Fruit fly (Drosophila melanogaster) whole organism, embryonic: ENCODE measurements around the gene Sidpn.

Experiments used
- Atf6 ChIP-seq: fragments of 200-800 bp; sonication (Bioruptor generic); IDR thresholded peaks from 2 replicates; pipeline ENCODE4 v1.3.6; 2022; ENCODE audit warnings: missing biosample characterization, missing genetic modification characterization
- CG10565 ChIP-seq: fragments of 200-800 bp; sonication (Bioruptor generic); optimal IDR thresholded peaks from 3 replicates; lab custom pipeline; 2016; ENCODE audit warnings: missing biosample characterization, mild to moderate bottlenecking, missing genetic modification characterization
- CG1233 ChIP-seq: fragments of 200-800 bp; sonication (Bioruptor generic); optimal IDR thresholded peaks from 4 replicates; lab custom pipeline; 2018; ENCODE audit warnings: missing biosample characterization, mild to moderate bottlenecking, missing genetic modification characterization
- CG13287 ChIP-seq: fragments of 200-800 bp; sonication (Bioruptor generic); IDR thresholded peaks from 2 replicates; pipeline ENCODE4 v1.3.6; 2022; ENCODE audit warnings: missing biosample characterization, missing genetic modification characterization; ENCODE audit not compliant: partially characterized antibody
- CG13424 ChIP-seq: fragments of 200-800 bp; sonication (Bioruptor generic); optimal IDR thresholded peaks from 2 replicates; lab custom pipeline; 2019; ENCODE audit warnings: missing biosample characterization, mild to moderate bottlenecking, missing genetic modification characterization, moderate library complexity
- CG14965 ChIP-seq: fragments of 200-800 bp; sonication (Bioruptor generic); optimal IDR thresholded peaks from 2 replicates; lab custom pipeline; 2016; ENCODE audit warnings: missing biosample characterization, missing genetic modification characterization, borderline replicate concordance
- CG18011 ChIP-seq: fragments of 200-800 bp; sonication (Bioruptor generic); optimal IDR thresholded peaks from 2 replicates; lab custom pipeline; 2017; ENCODE audit warnings: missing biosample characterization, missing genetic modification characterization, mild to moderate bottlenecking, moderate library complexity, missing genotype
- CG1832 ChIP-seq: fragments of 200-800 bp; sonication (Bioruptor generic); optimal IDR thresholded peaks from 2 replicates; lab custom pipeline; 2017; ENCODE audit warnings: missing biosample characterization, mild to moderate bottlenecking, missing genetic modification characterization, inconsistent platforms
- CG30403 ChIP-seq: fragments of 200-800 bp; sonication (Bioruptor generic); optimal IDR thresholded peaks from 3 replicates; lab custom pipeline; 2016; ENCODE audit warnings: missing biosample characterization, missing genetic modification characterization
- CG3065 ChIP-seq: fragments of 200-800 bp; sonication (Bioruptor generic); optimal IDR thresholded peaks from 2 replicates; lab custom pipeline; 2016; ENCODE audit warnings: missing biosample characterization, missing genetic modification characterization
- CG3281 ChIP-seq: fragments of 200-800 bp; sonication (Bioruptor generic); optimal IDR thresholded peaks from 3 replicates; lab custom pipeline; 2017; ENCODE audit warnings: missing biosample characterization, mild to moderate bottlenecking, missing genetic modification characterization
- CG33213 ChIP-seq: fragments of 200-800 bp; sonication (Bioruptor generic); optimal IDR thresholded peaks from 3 replicates; lab custom pipeline; 2016; ENCODE audit warnings: missing biosample characterization, missing genetic modification characterization
- CG34224 ChIP-seq: fragments of 200-800 bp; sonication (Bioruptor generic); IDR thresholded peaks from 3 replicates; pipeline ENCODE4 v1.3.6; 2022; ENCODE audit warnings: missing biosample characterization, missing genetic modification characterization; ENCODE audit not compliant: partially characterized antibody
- CG4404 ChIP-seq: fragments of 200-800 bp; sonication (Bioruptor generic); IDR thresholded peaks from 2 replicates; pipeline ENCODE4 v1.3.6; 2022; ENCODE audit warnings: missing biosample characterization, missing genetic modification characterization
- CG4617 ChIP-seq: fragments of 200-800 bp; sonication (Bioruptor generic); optimal IDR thresholded peaks from 3 replicates; lab custom pipeline; 2016; ENCODE audit warnings: missing biosample characterization, missing genetic modification characterization, borderline replicate concordance
- CG4730 ChIP-seq: fragments of 200-800 bp; sonication (Bioruptor generic); IDR thresholded peaks from 2 replicates; pipeline ENCODE4 v1.3.6; 2022; ENCODE audit warnings: missing biosample characterization, missing genetic modification characterization
- CG4820 ChIP-seq: fragments of 200-800 bp; sonication (Bioruptor generic); optimal IDR thresholded peaks from 3 replicates; lab custom pipeline; 2016; ENCODE audit warnings: missing biosample characterization, missing genetic modification characterization
- CG6854 ChIP-seq: fragments of 200-800 bp; sonication (Bioruptor generic); optimal IDR thresholded peaks from 3 replicates; lab custom pipeline; 2017; ENCODE audit warnings: missing biosample characterization, mild to moderate bottlenecking, missing genetic modification characterization
- CG7987 ChIP-seq: fragments of 200-800 bp; sonication (Bioruptor generic); optimal IDR thresholded peaks from 2 replicates; lab custom pipeline; 2018; ENCODE audit warnings: missing biosample characterization, mild to moderate bottlenecking, missing genetic modification characterization, moderate library complexity
- CG8281 ChIP-seq: fragments of 200-800 bp; sonication (Bioruptor generic); optimal IDR thresholded peaks from 2 replicates; lab custom pipeline; 2018; ENCODE audit warnings: missing biosample characterization, mild to moderate bottlenecking, missing genetic modification characterization, moderate library complexity
- CG9609 ChIP-seq: fragments of 200-800 bp; sonication (Bioruptor generic); optimal IDR thresholded peaks from 3 replicates; lab custom pipeline; 2016; ENCODE audit warnings: missing biosample characterization, missing genetic modification characterization
- CHES-1-like ChIP-seq: fragments of 200-800 bp; sonication (Bioruptor generic); optimal IDR thresholded peaks from 2 replicates; lab custom pipeline; 2016; ENCODE audit warnings: missing biosample characterization, missing genetic modification characterization
- CkIIα-i1 ChIP-seq: fragments of 200-800 bp; sonication (Bioruptor generic); IDR thresholded peaks from 2 replicates; pipeline ENCODE4 v1.3.6; 2022; ENCODE audit warnings: missing biosample characterization, missing genetic modification characterization
- Doc2 ChIP-seq: fragments of 200-800 bp; sonication (Bioruptor generic); IDR thresholded peaks from 2 replicates; pipeline ENCODE4 v1.3.6; 2022; ENCODE audit warnings: missing biosample characterization, missing genetic modification characterization
- Fer1 ChIP-seq: fragments of 200-800 bp; sonication (Bioruptor generic); optimal IDR thresholded peaks from 2 replicates; lab custom pipeline; 2017; ENCODE audit warnings: missing biosample characterization, mild to moderate bottlenecking, missing genetic modification characterization
- Gsc ChIP-seq: fragments of 200-800 bp; sonication (Bioruptor generic); IDR thresholded peaks from 2 replicates; pipeline ENCODE4 v1.3.6; 2022; ENCODE audit warnings: missing biosample characterization, missing genetic modification characterization
- Jarid2 ChIP-seq: fragments of 200-800 bp; sonication (Bioruptor generic); optimal IDR thresholded peaks from 3 replicates; lab custom pipeline; 2017; ENCODE audit warnings: mild to moderate bottlenecking, missing biosample characterization, missing genetic modification reagents, missing genetic modification characterization
- NK7.1 ChIP-seq: fragments of 200-800 bp; sonication (Bioruptor generic); optimal IDR thresholded peaks from 3 replicates; lab custom pipeline; 2016; ENCODE audit warnings: missing biosample characterization, missing genetic modification characterization
- Nf-YB ChIP-seq: fragments of 200-800 bp; sonication (Bioruptor generic); optimal IDR thresholded peaks from 3 replicates; lab custom pipeline; 2019; ENCODE audit warnings: missing biosample characterization, mild to moderate bottlenecking, missing genetic modification characterization, moderate library complexity
- Sox102F ChIP-seq: fragments of 200-800 bp; sonication (Bioruptor generic); optimal IDR thresholded peaks from 2 replicates; lab custom pipeline; 2018; ENCODE audit warnings: missing biosample characterization, mild to moderate bottlenecking, missing genetic modification characterization, moderate library complexity
- Sry-β ChIP-seq: fragments of 200-800 bp; sonication (Bioruptor generic); optimal IDR thresholded peaks from 2 replicates; lab custom pipeline; 2018; ENCODE audit warnings: missing biosample characterization, mild to moderate bottlenecking, missing genetic modification characterization, moderate library complexity
- abd-A ChIP-seq: fragments of 200-800 bp; sonication (Bioruptor generic); optimal IDR thresholded peaks from 3 replicates; lab custom pipeline; 2019; ENCODE audit warnings: missing biosample characterization, mild to moderate bottlenecking, missing genetic modification characterization, moderate library complexity
- ap ChIP-seq: fragments of 200-800 bp; sonication (Bioruptor generic); IDR thresholded peaks from 2 replicates; pipeline ENCODE4 v1.3.6; 2022; ENCODE audit warnings: missing biosample characterization, missing genetic modification characterization
- br ChIP-seq: fragments of >200 bp; optimal IDR thresholded peaks from 2 replicates; lab custom pipeline; 2017
- dan ChIP-seq: fragments of 200-800 bp; sonication (Bioruptor generic); IDR thresholded peaks from 2 replicates; pipeline ENCODE4 v1.3.6; 2022; ENCODE audit warnings: missing biosample characterization, missing genetic modification characterization
- esg ChIP-seq: fragments of 200-800 bp; sonication (Bioruptor generic); conservative IDR thresholded peaks from 2 replicates; pipeline ENCODE4 v1.3.6; 2022; ENCODE audit warnings: missing biosample characterization, missing genetic modification characterization
- fd64A ChIP-seq: fragments of 200-800 bp; sonication (Bioruptor generic); optimal IDR thresholded peaks from 3 replicates; lab custom pipeline; 2018; ENCODE audit warnings: missing biosample characterization, mild to moderate bottlenecking, missing genetic modification characterization
- h ChIP-seq: fragments of >200 bp; optimal IDR thresholded peaks from 2 replicates; lab custom pipeline; 2017
- ham ChIP-seq: fragments of 200-800 bp; sonication (Bioruptor generic); IDR thresholded peaks from 2 replicates; pipeline ENCODE4 v1.3.6; 2022; ENCODE audit warnings: missing biosample characterization, missing genetic modification characterization
- hkb ChIP-seq, 2 experiments: fragments of 200-800 bp in 1 of 2; fragments of >200 bp in 1 of 2; sonication (Bioruptor generic) in 1 of 2; IDR thresholded peaks in 1 of 2; optimal IDR thresholded peaks in 1 of 2; 2 replicates each; pipeline versions ENCODE4 v1.3.6 to Lab custom; 2017 to 2022; ENCODE audit warnings: missing biosample characterization in 1 of 2, missing genetic modification characterization in 1 of 2
- hth ChIP-seq: fragments of >200 bp; optimal IDR thresholded peaks from 2 replicates; lab custom pipeline; 2017; ENCODE audit warnings: inconsistent platforms
- ind ChIP-seq: fragments of 200-800 bp; sonication (Bioruptor generic); optimal IDR thresholded peaks from 3 replicates; lab custom pipeline; 2016; ENCODE audit warnings: missing biosample characterization, missing genetic modification characterization
- nerfin-2 ChIP-seq: fragments of 200-800 bp; sonication (Bioruptor generic); IDR thresholded peaks from 2 replicates; pipeline ENCODE4 v1.3.6; 2022; ENCODE audit warnings: missing biosample characterization, missing genetic modification characterization; ENCODE audit not compliant: partially characterized antibody
- otp ChIP-seq: fragments of 200-800 bp; sonication (Bioruptor generic); IDR thresholded peaks from 3 replicates; pipeline ENCODE4, ENCODE4 v1.3.6; 2022; ENCODE audit warnings: missing biosample characterization, missing genetic modification characterization
- row ChIP-seq: fragments of 200-800 bp; sonication (Bioruptor generic); IDR thresholded peaks from 3 replicates; pipeline ENCODE4 v1.3.6; 2022; ENCODE audit warnings: missing biosample characterization, missing genetic modification characterization
- sd ChIP-seq: fragments of 200-800 bp; sonication (Bioruptor generic); optimal IDR thresholded peaks from 3 replicates; lab custom pipeline; 2018; ENCODE audit warnings: missing biosample characterization, mild to moderate bottlenecking, missing genetic modification characterization, moderate library complexity
- sens ChIP-seq: fragments of 200-800 bp; sonication (Bioruptor generic); peaks from one replicate; lab custom pipeline; 2016; ENCODE audit warnings: missing biosample characterization, missing genetic modification characterization
- sr ChIP-seq: fragments of 200-800 bp; sonication (Bioruptor generic); IDR thresholded peaks from 3 replicates; pipeline ENCODE4 v1.3.6; 2022; ENCODE audit warnings: missing biosample characterization, missing genetic modification characterization
- tin ChIP-seq: fragments of 200-800 bp; sonication (Bioruptor generic); optimal IDR thresholded peaks from 3 replicates; lab custom pipeline; 2016; ENCODE audit warnings: missing biosample characterization, missing genetic modification characterization
- tx ChIP-seq: fragments of 200-800 bp; sonication (Bioruptor generic); optimal IDR thresholded peaks from 2 replicates; lab custom pipeline; 2016; ENCODE audit warnings: missing biosample characterization, missing genetic modification characterization

Gene Sidpn

dm6 chr2L:19011895-19012645 is 15.4 kb upstream of the Sidpn start (continued):
- TF ChIP-seq CG18011 (GFP tag; lab: Kevin White, UChicago) (peak; percentile 3), h (lab: Kevin White, UChicago) (no peak), hkb (optimal IDR thresholded peaks at IDR 0.05; lab: Kevin White, UChicago) (no peak), hkb (GFP tag; IDR thresholded peaks at IDR 0.05; lab: Robert Waterston, UW) (peak; percentile 81), Sox102F (GFP tag; lab: Kevin White, UChicago) (peak; percentile 81), CG1832 (GFP tag; lab: Kevin White, UChicago) (no peak), esg (GFP tag; lab: Robert Waterston, UW) (peak; percentile 86), CG30403 (GFP tag; lab: Kevin White, UChicago) (peak; percentile 81), sr (GFP tag; lab: Robert Waterston, UW) (no peak), CG4617 (GFP tag; lab: Kevin White, UChicago) (peak; percentile 49), CG14965 (GFP tag; lab: Kevin White, UChicago) (peak; percentile 7), CG10565 (GFP tag; lab: Kevin White, UChicago) (no peak), Fer1 (GFP tag; lab: Kevin White, UChicago) (peak; percentile 89), Jarid2 (GFP tag; lab: Kevin White, UChicago) (peak; percentile 28), CG6854 (peak; percentile 18), CG3065 (GFP tag; lab: Kevin White, UChicago) (no peak), row (GFP tag; lab: Robert Waterston, UW) (peak; percentile 95), CG9609 (peak; percentile 83), CG13287 (GFP tag; lab: Robert Waterston, UW) (no peak), CHES-1-like (GFP tag; lab: Kevin White, UChicago) (peak; percentile 80), CG3281 (GFP tag; lab: Kevin White, UChicago) (peak; percentile 79), Doc2 (no peak), CG33213 (GFP tag; lab: Kevin White, UChicago) (peak; percentile 48), CG1233 (GFP tag; lab: Kevin White, UChicago) (peak; percentile 69), CkIIα-i1 (GFP tag; lab: Robert Waterston, UW) (no peak), otp (GFP tag; lab: Robert Waterston, UW) (peak; percentile 75; the same call in 2 of the 3 replicates), CG34224 (GFP tag; lab: Robert Waterston, UW) (no peak), Atf6 (GFP tag; lab: Robert Waterston, UW) (peak; percentile 92), nerfin-2 (GFP tag; lab: Robert Waterston, UW) (no peak), Gsc (GFP tag; lab: Robert Waterston, UW) (peak; percentile 66), ap (peak; percentile 72), dan (GFP tag; lab: Robert Waterston, UW) (no peak), sens (GFP tag; lab: Kevin White, UChicago) (peak; percentile 95), tin (peak; percentile 69), ham (peak; percentile 54; the same call in 1 of the 2 replicates), tx (GFP tag; lab: Kevin White, UChicago) (peak; percentile 73), abd-A (tag; lab: Kevin White, UChicago) (peak; percentile 96), CG8281 (tag; lab: Kevin White, UChicago) (peak; percentile 44), CG7987 (peak; percentile 54), CG4730 (GFP tag; lab: Robert Waterston, UW) (peak; percentile 81), NK7.1 (GFP tag; lab: Kevin White, UChicago) (peak; percentile 56), sd (peak; percentile 64), CG4820 (GFP tag; lab: Kevin White, UChicago) (peak; percentile 68), CG4404 (GFP tag; lab: Robert Waterston, UW) (peak; percentile 76), hth (lab: Kevin White, UChicago) (no peak), CG13424 (tag; lab: Kevin White, UChicago) (peak; percentile 80), Nf-YB (GFP tag; lab: Kevin White, UChicago) (peak; percentile 53), br (lab: Kevin White, UChicago) (no peak), fd64A (GFP tag; lab: Kevin White, UChicago) (peak; percentile 22), ind (GFP tag; lab: Kevin White, UChicago) (peak; percentile 82), Sry-β (no peak)
